Worm (Caenorhabditis elegans): ENCODE data around the gene cest-2.1.

cest-2.1 gene

ce11 chrV:14171284-14171683 is at the start of gene cest-2.1:
cest-2.1 (minus strand) TSS chrV:14171481.
- TF ChIP-seq nhr-48 (tag; optimal IDR thresholded peaks at IDR 0.05): no peak
- TF ChIP-seq Y5F2A.4 (GFP tag; optimal IDR thresholded peaks at IDR 0.05): no peak
- no peak for TF ChIP-seq mep-1 (tag; optimal IDR thresholded peaks at IDR 0.05)
- peak; percentile 11 for TF ChIP-seq dve-1 (tag; optimal IDR thresholded peaks at IDR 0.05; ENCODE audit: insufficient read depth)
- no peak for TF ChIP-seq Y75B8A.6 (GFP tag; IDR thresholded peaks at IDR 0.05)
- TF ChIP-seq zfp-2 (tag; optimal IDR thresholded peaks at IDR 0.05): no peak
- no peak for TF ChIP-seq F37D6.2 (tag; optimal IDR thresholded peaks at IDR 0.05)
- TF ChIP-seq dmd-6 (GFP tag; IDR thresholded peaks at IDR 0.05): peak; percentile 44; the same call in 1 of the 2 replicates
- TF ChIP-seq spr-3 (GFP tag; optimal IDR thresholded peaks at IDR 0.05): no peak
- TF ChIP-seq arid-1 (GFP tag; conservative IDR thresholded peaks at IDR 0.05): no peak
- TF ChIP-seq set-16 (GFP tag; IDR thresholded peaks at IDR 0.05): no peak
- no peak for TF ChIP-seq ZK337.2 (GFP tag; IDR thresholded peaks at IDR 0.05)
- no peak for TF ChIP-seq unc-62 (GFP tag; optimal IDR thresholded peaks at IDR 0.05 in 1 of 2)
- no peak for TF ChIP-seq unc-62 (tag; optimal IDR thresholded peaks at IDR 0.05)
- TF ChIP-seq skn-1 (tag; optimal IDR thresholded peaks at IDR 0.05): no peak
- TF ChIP-seq daf-16 (GFP tag; optimal IDR thresholded peaks at IDR 0.05): no peak
- TF ChIP-seq daf-16 (tag; optimal IDR thresholded peaks at IDR 0.05): peak; percentile 38
- TF ChIP-seq hlh-30 (tag; optimal IDR thresholded peaks at IDR 0.05; ENCODE audit: insufficient read depth): no peak
- no peak for TF ChIP-seq madf-9 (GFP tag; conservative IDR thresholded peaks at IDR 0.05)
- TF ChIP-seq mxl-2 (GFP tag; conservative IDR thresholded peaks at IDR 0.05): no peak
- peak; percentile 72 for TF ChIP-seq nhr-28 (tag; optimal IDR thresholded peaks at IDR 0.05)
- no peak for TF ChIP-seq nhr-25 (tag; optimal IDR thresholded peaks at IDR 0.05; ENCODE audit: borderline replicate concordance, insufficient read depth)

ce11 chrV:14215106-14215505 is 43.8 kb upstream of the cest-2.1 start, which contains the start of gene T16A9.5:
T16A9.5 (minus strand) TSS chrV:14215206.
- TF ChIP-seq nhr-41 (GFP tag; IDR thresholded peaks at IDR 0.05) (no peak), nhr-42 (GFP tag; IDR thresholded peaks at IDR 0.05) (no peak), sdz-12 (GFP tag; optimal IDR thresholded peaks at IDR 0.05) (no peak), ces-1 (GFP tag; optimal IDR thresholded peaks at IDR 0.05) (no peak), ceh-28 (tag; optimal IDR thresholded peaks at IDR 0.05) (no peak), ZK546.5 (tag; optimal IDR thresholded peaks at IDR 0.05) (no peak), nhr-11 (tag; optimal IDR thresholded peaks at IDR 0.05) (no peak), lir-3 (tag; optimal IDR thresholded peaks at IDR 0.05) (no peak), ctbp-1 (GFP tag; IDR thresholded peaks at IDR 0.05) (no peak), hmg-1.1 (GFP tag; IDR thresholded peaks at IDR 0.05) (no peak), ceh-44 (GFP tag; IDR thresholded peaks at IDR 0.05) (no peak), lin-39 (tag; optimal IDR thresholded peaks at IDR 0.05) (no peak), dpl-1 (GFP tag; optimal IDR thresholded peaks at IDR 0.05) (no peak), daf-8 (GFP tag; IDR thresholded peaks at IDR 0.05) (no peak)

- TF ChIP-seq aha-1 (tag) (no peak), nhr-48 (tag; optimal IDR thresholded peaks at IDR 0.05) (peak; percentile 66), ctbp-1 (GFP tag; IDR thresholded peaks at IDR 0.05) (no peak), hlh-30 (tag; optimal IDR thresholded peaks at IDR 0.05; ENCODE audit: insufficient read depth) (peak; percentile 83), egl-27 (tag; optimal IDR thresholded peaks at IDR 0.05) (no peak), F49E8.2 (tag; optimal IDR thresholded peaks at IDR 0.05; ENCODE audit: borderline replicate concordance) (no peak), tra-1 (GFP tag; IDR thresholded peaks at IDR 0.05) (no peak), duxl-1 (tag; optimal IDR thresholded peaks at IDR 0.05; ENCODE audit: poor library complexity) (no peak), Y105C5A.15 (GFP tag; IDR thresholded peaks at IDR 0.05) (no peak), zfp-3 (GFP tag; conservative IDR thresholded peaks at IDR 0.05) (no peak), unc-39 (tag; optimal IDR thresholded peaks at IDR 0.05) (no peak), attf-4 (tag; optimal IDR thresholded peaks at IDR 0.05) (no peak), dve-1 (tag; optimal IDR thresholded peaks at IDR 0.05; ENCODE audit: insufficient read depth) (no peak), ceh-62 (tag; optimal IDR thresholded peaks at IDR 0.05) (no peak), zfp-2 (tag; optimal IDR thresholded peaks at IDR 0.05) (no peak), nhr-76 (tag; optimal IDR thresholded peaks at IDR 0.05) (no peak), lin-1 (GFP tag; IDR thresholded peaks at IDR 0.05) (peak; percentile 34; the same call in 1 of the 2 replicates), nhr-102 (tag; optimal IDR thresholded peaks at IDR 0.05) (no peak), nhr-77 (tag; optimal IDR thresholded peaks at IDR 0.05) (peak; percentile 74), nhr-41 (GFP tag; IDR thresholded peaks at IDR 0.05) (no peak)
These were observed 41.5 kb upstream of the cest-2.1 start for ce11 chrV:14212813-14213212.

All from whole organism, L4 larva.